Worm (Caenorhabditis elegans): ENCODE data around the gene srw-14.

Gene srw-14

DNA sequence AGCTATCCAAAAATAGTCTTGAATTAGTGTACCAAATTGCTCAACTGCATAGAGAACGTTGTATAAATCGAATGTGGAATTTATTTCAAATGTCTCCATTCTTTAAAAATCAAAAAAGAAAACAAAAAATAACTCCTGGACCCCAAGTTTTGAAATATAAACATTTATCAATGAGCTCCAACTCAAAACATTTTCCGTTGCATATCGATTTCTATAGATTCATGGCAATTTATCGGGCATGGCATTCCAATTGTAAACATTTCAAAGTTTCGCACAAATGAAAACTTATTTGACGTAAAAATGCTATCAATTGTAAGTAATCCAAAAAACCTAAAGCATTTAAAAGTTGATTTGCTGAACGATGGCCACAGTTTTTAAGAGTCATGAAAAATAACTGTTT, 12.8 kb downstream of the srw-14 start, which contains the start of gene srw-12:
Gene srw-12 (minus strand): TSS at position 101 of the 400 bp plus-strand sequence.
- TF ChIP-seq nhr-111 (GFP tag; optimal IDR thresholded peaks at IDR 0.05), result no peak
- TF ChIP-seq nhr-11 (tag; optimal IDR thresholded peaks at IDR 0.05), result no peak
- TF ChIP-seq nhr-6 (tag; optimal IDR thresholded peaks at IDR 0.05), result no peak
- TF ChIP-seq spr-1 (tag; optimal IDR thresholded peaks at IDR 0.05), result no peak
- TF ChIP-seq F49E8.2 (tag; optimal IDR thresholded peaks at IDR 0.05; ENCODE audit: borderline replicate concordance), result no peak
- peak in 1 of 2 experiments; percentile 33 for TF ChIP-seq unc-62 (GFP tag; optimal IDR thresholded peaks at IDR 0.05 in 1 of 2)
- TF ChIP-seq unc-62 (tag; optimal IDR thresholded peaks at IDR 0.05), result no peak
- TF ChIP-seq Y75B8A.6 (GFP tag; IDR thresholded peaks at IDR 0.05), result no peak
- TF ChIP-seq php-3 (GFP tag; IDR thresholded peaks at IDR 0.05), result no peak
- no peak for TF ChIP-seq zag-1 (tag; optimal IDR thresholded peaks at IDR 0.05)

DNA sequence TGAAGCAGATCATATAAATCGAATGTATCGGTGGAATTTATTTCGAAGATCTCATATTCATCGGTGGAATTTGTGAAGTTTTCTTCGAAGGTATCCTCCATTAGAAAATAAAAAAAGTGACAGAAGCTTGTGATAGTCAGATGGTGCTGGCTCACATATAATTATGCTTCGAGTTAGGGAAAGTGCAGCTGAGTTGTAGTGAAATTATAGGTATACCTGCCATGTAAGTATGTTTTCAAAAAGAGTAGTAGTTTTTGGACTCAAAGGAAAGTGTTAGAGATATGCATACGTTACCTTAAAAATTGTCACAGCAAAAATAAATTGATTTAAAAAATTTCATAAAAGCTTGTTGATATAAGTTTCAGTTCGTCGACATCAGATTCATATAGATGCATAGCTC, 14.5 kb downstream of the srw-14 start, which contains the start of gene srw-11:
Gene srw-11 (minus strand): TSS at position 101 of the 400 bp plus-strand sequence.
- TF ChIP-seq rbr-2 (tag; optimal IDR thresholded peaks at IDR 0.05), result no peak
- TF ChIP-seq hmg-1.1 (GFP tag; IDR thresholded peaks at IDR 0.05), result no peak
- TF ChIP-seq aly-2 (tag; optimal IDR thresholded peaks at IDR 0.05), result no peak

DNA sequence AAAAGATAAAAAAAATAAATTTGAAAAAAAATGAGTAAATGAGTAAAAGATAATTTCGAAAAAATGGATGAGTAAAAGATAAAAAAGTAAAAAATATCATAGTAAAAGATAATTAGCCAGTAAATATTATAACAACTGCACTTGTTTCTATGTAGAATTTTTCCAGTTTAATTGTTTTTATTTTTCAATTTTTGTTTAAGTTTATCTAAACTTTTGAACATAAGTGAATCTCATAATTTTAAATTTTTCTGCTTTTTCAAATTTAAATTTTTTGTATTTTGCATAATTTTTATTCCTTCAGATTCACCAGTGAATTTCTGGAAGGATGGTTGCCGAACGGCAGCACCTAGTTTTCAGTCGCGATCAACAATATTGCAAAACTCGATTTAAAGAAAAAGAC, 15.5 kb downstream of the srw-14 start, which contains the start of gene chil-12:
Gene chil-12 (plus strand): TSS at position 301 of the 400 bp plus-strand sequence.
- TF ChIP-seq hlh-11 (tag; optimal IDR thresholded peaks at IDR 0.05) (no peak), nhr-41 (GFP tag; IDR thresholded peaks at IDR 0.05) (no peak), Y5F2A.4 (GFP tag; optimal IDR thresholded peaks at IDR 0.05) (no peak), daf-19 (GFP tag; conservative IDR thresholded peaks at IDR 0.05) (no peak), nhr-77 (tag; optimal IDR thresholded peaks at IDR 0.05) (no peak), Y105C5A.15 (GFP tag; IDR thresholded peaks at IDR 0.05) (no peak), nhr-28 (tag; optimal IDR thresholded peaks at IDR 0.05) (no peak), F26F4.8 (GFP tag; conservative IDR thresholded peaks at IDR 0.05) (no peak)

DNA sequence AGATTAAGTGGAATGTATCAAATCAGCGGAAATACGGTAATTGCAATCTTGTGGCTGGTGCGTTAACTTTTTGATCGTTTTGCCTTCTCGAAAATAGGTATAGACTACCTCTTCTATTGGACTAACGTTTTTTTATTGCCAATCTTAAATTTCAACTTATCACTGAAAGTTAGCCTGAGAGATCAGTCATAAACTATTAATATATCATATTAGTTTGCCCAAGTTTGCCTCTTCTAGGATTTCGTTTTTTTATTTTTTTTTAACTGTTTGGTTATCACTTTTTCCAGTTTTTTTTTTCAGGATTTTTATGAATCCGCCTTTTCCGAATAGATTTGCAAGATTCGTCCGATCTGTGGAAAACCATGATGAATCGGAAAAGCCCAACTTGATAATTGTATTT, 18.7 kb downstream of the srw-14 start, which contains the start of gene kin-30:
Gene kin-30 (plus strand): TSS at position 301 of the 400 bp plus-strand sequence.
- TF ChIP-seq nhr-48 (tag; optimal IDR thresholded peaks at IDR 0.05) (no peak), spr-1 (tag; optimal IDR thresholded peaks at IDR 0.05) (no peak), ama-1 (optimal IDR thresholded peaks at IDR 0.05) (no peak), nhr-102 (tag; optimal IDR thresholded peaks at IDR 0.05) (no peak), ceh-62 (tag; optimal IDR thresholded peaks at IDR 0.05) (no peak), lin-13 (GFP tag; optimal IDR thresholded peaks at IDR 0.05) (no peak), saeg-2 (GFP tag; IDR thresholded peaks at IDR 0.05) (no peak), dmd-6 (GFP tag; IDR thresholded peaks at IDR 0.05) (no peak), mdl-1 (tag; optimal IDR thresholded peaks at IDR 0.05) (no peak), hlh-30 (tag; optimal IDR thresholded peaks at IDR 0.05; ENCODE audit: insufficient read depth) (no peak), spr-3 (GFP tag; optimal IDR thresholded peaks at IDR 0.05) (no peak), zip-2 (tag; optimal IDR thresholded peaks at IDR 0.05) (no peak), dmd-8 (GFP tag; IDR thresholded peaks at IDR 0.05) (no peak), ceh-82 (tag; optimal IDR thresholded peaks at IDR 0.05) (no peak), nhr-111 (GFP tag; optimal IDR thresholded peaks at IDR 0.05) (no peak), dve-1 (tag; optimal IDR thresholded peaks at IDR 0.05; ENCODE audit: insufficient read depth) (no peak), hif-1 (tag; optimal IDR thresholded peaks at IDR 0.05) (no peak), ZK546.5 (tag; optimal IDR thresholded peaks at IDR 0.05) (no peak), duxl-1 (tag; optimal IDR thresholded peaks at IDR 0.05; ENCODE audit: poor library complexity) (no peak)
